Worm (Caenorhabditis elegans) whole organism, L3 larva: Measurements from ENCODE around the gene C06E7.88.

Source experiments
- ama-1 ChIP-seq: fragments of 150-350 bp; optimal IDR thresholded peaks from 2 replicates; lab custom pipeline; 2018
- ceh-9 ChIP-seq: sonication (generic microtip); optimal IDR thresholded peaks from 2 replicates; lab custom pipeline; 2018; ENCODE audit warnings: missing biosample characterization, missing genetic modification characterization
- egl-27 ChIP-seq: sonication (generic microtip); optimal IDR thresholded peaks from 4 replicates; lab custom pipeline; 2017; ENCODE audit warnings: missing biosample characterization, missing genetic modification reagents, missing genetic modification characterization
- fos-1 ChIP-seq: fragments of 150-350 bp; optimal IDR thresholded peaks from 2 replicates; lab custom pipeline; 2014; ENCODE audit warnings: missing biosample characterization, missing genetic modification characterization
- mdl-1 ChIP-seq: fragments of 150-350 bp; optimal IDR thresholded peaks from 2 replicates; lab custom pipeline; 2014; ENCODE audit warnings: missing biosample characterization, missing genetic modification characterization
- nhr-11 ChIP-seq: fragments of 150-350 bp; optimal IDR thresholded peaks from 2 replicates; lab custom pipeline; 2014; ENCODE audit warnings: missing biosample characterization, missing genetic modification characterization
- nhr-237 ChIP-seq: fragments of 150-350 bp; optimal IDR thresholded peaks from 2 replicates; lab custom pipeline; 2014; ENCODE audit warnings: missing biosample characterization, missing genetic modification characterization
- pqm-1 ChIP-seq: fragments of 150-350 bp; optimal IDR thresholded peaks from 2 replicates; lab custom pipeline; 2017; ENCODE audit warnings: missing biosample characterization, missing genetic modification characterization, inconsistent platforms

ce11 chrIV:5860762-5861161, 6.3 kb downstream of the C06E7.88 start:
- TF ChIP-seq ceh-9 (tag; lab: Kevin White, UChicago): no peak
- no peak for TF ChIP-seq mdl-1
- no peak for TF ChIP-seq fos-1 (tag; lab: Kevin White, UChicago)
- no peak for TF ChIP-seq pqm-1 (tag; lab: Kevin White, UChicago)
- TF ChIP-seq nhr-237 (tag; lab: Kevin White, UChicago): no peak
- no peak for TF ChIP-seq nhr-11 (tag; lab: Kevin White, UChicago)
- TF ChIP-seq ama-1 (lab: Kevin White, UChicago): no peak
- TF ChIP-seq egl-27 (tag; lab: Kevin White, UChicago): no peak
